Worm (Caenorhabditis elegans): ENCODE measurements around the gene D2096.10.

ce11 chrIV:8380266-8380850, 8.7 kb downstream of the D2096.10 start:
- TF ChIP-seq ref-1 (GFP tag; conservative IDR thresholded peaks at IDR 0.05) (no peak), ztf-29 (GFP tag; IDR thresholded peaks at IDR 0.05) (no peak), flt-1 (GFP tag; IDR thresholded peaks at IDR 0.05) (no peak), T22C8.4 (GFP tag; IDR thresholded peaks at IDR 0.05) (no peak), tab-1 (GFP tag; IDR thresholded peaks at IDR 0.05) (no peak), ztf-23 (GFP tag; IDR thresholded peaks at IDR 0.05) (no peak), klf-2 (GFP tag; conservative IDR thresholded peaks at IDR 0.05) (no peak), med-1 (GFP tag; optimal IDR thresholded peaks at IDR 0.05; ENCODE audit: insufficient read depth) (no peak)
